Worm (Caenorhabditis elegans) whole organism, young adult: ENCODE results near the gene tatn-1.

Source experiments
- D2030.7 ChIP-seq: fragments of 200-800 bp; sonication (Bioruptor generic); IDR thresholded peaks from 2 replicates; pipeline ENCODE4 v1.3.6; 2022; ENCODE audit warnings: missing genetic modification reagents, missing genetic modification characterization, missing compliant biosample characterization
- F10E7.11 ChIP-seq: sonication (generic microtip); optimal IDR thresholded peaks from 2 replicates; lab custom pipeline; 2017; ENCODE audit warnings: mild to moderate bottlenecking, missing genetic modification characterization, moderate library complexity, missing compliant biosample characterization
- F39B2.1 ChIP-seq: fragments of 200-800 bp; sonication (Bioruptor generic); IDR thresholded peaks from 2 replicates; pipeline ENCODE4 v1.3.6; 2022; ENCODE audit warnings: missing genetic modification reagents, missing genetic modification characterization, missing compliant biosample characterization
- F57A8.1 ChIP-seq: fragments of 200-800 bp; sonication (Bioruptor generic); optimal IDR thresholded peaks from 2 replicates; lab custom pipeline; 2018; ENCODE audit warnings: mild to moderate bottlenecking, missing genetic modification characterization, moderate library complexity, missing compliant biosample characterization
- F57C9.4 ChIP-seq: sonication (generic microtip); optimal IDR thresholded peaks from 2 replicates; lab custom pipeline; 2017; ENCODE audit warnings: mild to moderate bottlenecking, missing genetic modification characterization, missing compliant biosample characterization
- T07F8.4 ChIP-seq: sonication (generic microtip); optimal IDR thresholded peaks from 2 replicates; lab custom pipeline; 2016; ENCODE audit warnings: mild to moderate bottlenecking, missing genetic modification characterization, moderate library complexity, missing compliant biosample characterization
- T26A5.8 ChIP-seq: sonication (generic microtip); optimal IDR thresholded peaks from 2 replicates; lab custom pipeline; 2016; ENCODE audit warnings: missing genetic modification characterization, missing compliant biosample characterization
- Y67H2A.10 ChIP-seq: fragments of 200-800 bp; sonication (Bioruptor generic); conservative IDR thresholded peaks from 2 replicates; pipeline ENCODE4 v1.3.6; 2022; ENCODE audit warnings: missing genetic modification reagents, missing genetic modification characterization, missing compliant biosample characterization
- atf-7 ChIP-seq: sonication (generic microtip); optimal IDR thresholded peaks from 2 replicates; lab custom pipeline; 2017; ENCODE audit warnings: mild to moderate bottlenecking, missing genetic modification characterization, missing compliant biosample characterization
- bed-2 ChIP-seq: fragments of 200-800 bp; sonication (Bioruptor generic); IDR thresholded peaks from 2 replicates; pipeline ENCODE4 v1.3.6; 2022; ENCODE audit warnings: missing genetic modification reagents, missing genetic modification characterization, missing compliant biosample characterization
- cebp-1 ChIP-seq, 2 experiments: fragments of 200-800 bp in 1 of 2; sonication (Bioruptor generic) in 1 of 2; sonication (generic microtip) in 1 of 2; IDR thresholded peaks in 1 of 2; optimal IDR thresholded peaks in 1 of 2; 2 replicates each; pipeline versions ENCODE4 v1.3.6 to Lab custom; 2017 to 2022; ENCODE audit warnings: missing compliant biosample characterization in 2 of 2, missing genetic modification characterization in 2 of 2, mild to moderate bottlenecking in 1 of 2, missing genetic modification reagents in 1 of 2, moderate library complexity in 1 of 2
- ceh-100 ChIP-seq: fragments of 200-800 bp; sonication (Bioruptor generic); IDR thresholded peaks from 2 replicates; pipeline ENCODE4 v1.3.6; 2022; ENCODE audit warnings: missing genetic modification reagents, missing genetic modification characterization, missing compliant biosample characterization
- ceh-27 ChIP-seq: fragments of 200-800 bp; sonication (Bioruptor generic); optimal IDR thresholded peaks from 2 replicates; lab custom pipeline; 2018; ENCODE audit warnings: mild to moderate bottlenecking, missing genetic modification characterization, moderate library complexity, missing compliant biosample characterization
- ceh-58 ChIP-seq: fragments of 200-800 bp; sonication (Bioruptor generic); IDR thresholded peaks from 2 replicates; pipeline ENCODE4 v1.3.6; 2022; ENCODE audit warnings: missing genetic modification characterization, missing compliant biosample characterization
- dox-1 ChIP-seq: fragments of 200-800 bp; sonication (Bioruptor generic); IDR thresholded peaks from 2 replicates; pipeline ENCODE4 v1.3.6; 2022; ENCODE audit warnings: missing genetic modification reagents, missing genetic modification characterization, missing compliant biosample characterization
- dpff-1 ChIP-seq: sonication (generic microtip); optimal IDR thresholded peaks from 2 replicates; lab custom pipeline; 2017; ENCODE audit warnings: mild to moderate bottlenecking, missing genetic modification characterization, missing compliant biosample characterization
- dpl-1 ChIP-seq: fragments of 150-350 bp; optimal IDR thresholded peaks from 2 replicates; lab custom pipeline; 2014; ENCODE audit warnings: missing biosample characterization, missing genetic modification reagents, missing genetic modification characterization
- egl-44 ChIP-seq: fragments of 200-800 bp; sonication (Bioruptor generic); IDR thresholded peaks from 2 replicates; pipeline ENCODE4 v1.3.6; 2022; ENCODE audit warnings: missing genetic modification reagents, missing genetic modification characterization, missing compliant biosample characterization
- ets-4 ChIP-seq: fragments of 200-800 bp; sonication (Bioruptor generic); optimal IDR thresholded peaks from 2 replicates; lab custom pipeline; 2018; ENCODE audit warnings: mild to moderate bottlenecking, missing genetic modification characterization, missing compliant biosample characterization
- hmg-1.2 ChIP-seq: fragments of 200-800 bp; sonication (Bioruptor generic); IDR thresholded peaks from 2 replicates; pipeline ENCODE4 v1.3.6; 2022; ENCODE audit warnings: missing genetic modification reagents, missing genetic modification characterization, missing compliant biosample characterization
- lag-1 ChIP-seq: fragments of 200-800 bp; sonication (Bioruptor generic); IDR thresholded peaks from 2 replicates; pipeline ENCODE4 v1.3.6; 2022; ENCODE audit warnings: missing genetic modification reagents, missing genetic modification characterization, missing compliant biosample characterization
- let-607 ChIP-seq, 2 experiments: fragments of 200-800 bp in 1 of 2; sonication (Bioruptor generic) in 1 of 2; sonication (generic microtip) in 1 of 2; optimal IDR thresholded peaks; 2 replicates each; lab custom pipeline; 2016 to 2018; ENCODE audit warnings: mild to moderate bottlenecking in 2 of 2, missing compliant biosample characterization in 2 of 2, missing genetic modification characterization in 2 of 2, moderate library complexity in 2 of 2, missing genotype in 1 of 2
- lin-40 ChIP-seq: sonication (generic microtip); optimal IDR thresholded peaks from 2 replicates; lab custom pipeline; 2016; ENCODE audit warnings: missing genetic modification characterization, mild to moderate bottlenecking, missing compliant biosample characterization, missing genotype, missing genetic modification reagents
- lir-1 ChIP-seq: fragments of 200-800 bp; sonication (Bioruptor generic); conservative IDR thresholded peaks from 2 replicates; pipeline ENCODE4 v1.3.6; 2022; ENCODE audit warnings: missing genetic modification reagents, missing genetic modification characterization, missing compliant biosample characterization
- lsy-27 ChIP-seq: sonication (generic microtip); optimal IDR thresholded peaks from 2 replicates; lab custom pipeline; 2017; ENCODE audit warnings: missing genetic modification characterization, mild to moderate bottlenecking, missing compliant biosample characterization, antibody characterized with exemption, missing genotype, borderline replicate concordance; ENCODE audit not compliant: insufficient read depth
- mes-4 ChIP-seq: sonication (generic microtip); optimal IDR thresholded peaks from 2 replicates; lab custom pipeline; 2016; ENCODE audit warnings: missing genotype, missing genetic modification characterization, missing compliant biosample characterization
- nfya-1 ChIP-seq: sonication (generic microtip); optimal IDR thresholded peaks from 2 replicates; lab custom pipeline; 2017; ENCODE audit warnings: antibody characterized with exemption, missing compliant biosample characterization, missing genetic modification characterization, borderline replicate concordance; ENCODE audit not compliant: insufficient read depth
- nfya-2 ChIP-seq: fragments of 200-800 bp; sonication (Bioruptor generic); IDR thresholded peaks from 2 replicates; pipeline ENCODE4 v1.3.6; 2022; ENCODE audit warnings: missing genetic modification reagents, missing genetic modification characterization, missing compliant biosample characterization
- nhr-120 ChIP-seq: fragments of 200-800 bp; sonication (Bioruptor generic); IDR thresholded peaks from 2 replicates; pipeline ENCODE4 v1.3.6; 2022; ENCODE audit warnings: missing genetic modification characterization, missing compliant biosample characterization
- nhr-179 ChIP-seq: sonication (generic microtip); optimal IDR thresholded peaks from 2 replicates; lab custom pipeline; 2016; ENCODE audit warnings: mild to moderate bottlenecking, missing genetic modification characterization, missing compliant biosample characterization
- nhr-27 ChIP-seq: fragments of 200-800 bp; sonication (Bioruptor generic); optimal IDR thresholded peaks from 2 replicates; lab custom pipeline; 2018; ENCODE audit warnings: mild to moderate bottlenecking, missing genetic modification characterization, moderate library complexity, missing compliant biosample characterization
- pha-4 ChIP-seq: fragments of 150-350 bp; sonication (generic microtip); optimal IDR thresholded peaks from 2 replicates; lab custom pipeline; 2014; ENCODE audit warnings: missing biosample characterization, missing genetic modification reagents, missing genetic modification characterization
- rcor-1 ChIP-seq: fragments of 200-800 bp; sonication (Bioruptor generic); IDR thresholded peaks from 2 replicates; pipeline ENCODE4 v1.3.6; 2022; ENCODE audit warnings: missing genetic modification reagents, missing genetic modification characterization, missing compliant biosample characterization
- rpc-1 ChIP-seq, 2 experiments: fragments of 150-350 bp in 1 of 2; sonication (generic microtip) in 1 of 2; optimal IDR thresholded peaks; 2 replicates each; lab custom pipeline; 2014 to 2018; ENCODE audit warnings: missing biosample characterization in 1 of 2, missing genetic modification characterization in 1 of 2, missing genetic modification reagents in 1 of 2, missing genotype in 1 of 2
- sea-2 ChIP-seq: fragments of 200-800 bp; sonication (Bioruptor generic); IDR thresholded peaks from 2 replicates; pipeline ENCODE4 v1.3.6; 2022; ENCODE audit warnings: missing genetic modification characterization, missing compliant biosample characterization
- tlf-1 ChIP-seq: fragments of 200-800 bp; sonication (Bioruptor generic); optimal IDR thresholded peaks from 2 replicates; lab custom pipeline; 2018; ENCODE audit warnings: mild to moderate bottlenecking, missing genetic modification characterization, missing compliant biosample characterization
- unc-62 ChIP-seq: fragments of 150-350 bp; optimal IDR thresholded peaks from 2 replicates; lab custom pipeline; 2014; ENCODE audit warnings: missing biosample characterization, missing genetic modification reagents, missing genetic modification characterization
- zfh-2 ChIP-seq: fragments of 200-800 bp; sonication (Bioruptor generic); conservative IDR thresholded peaks from 2 replicates; pipeline ENCODE4 v1.3.6; 2022; ENCODE audit warnings: missing genetic modification reagents, missing genetic modification characterization, missing compliant biosample characterization
- ztf-22 ChIP-seq: fragments of 200-800 bp; sonication (Bioruptor generic); optimal IDR thresholded peaks from 2 replicates; lab custom pipeline; 2018; ENCODE audit warnings: mild to moderate bottlenecking, missing genetic modification characterization, moderate library complexity, missing compliant biosample characterization
- ztf-25 ChIP-seq: fragments of 200-800 bp; sonication (Bioruptor generic); IDR thresholded peaks from 2 replicates; pipeline ENCODE4 v1.3.6; 2022; ENCODE audit warnings: missing genetic modification reagents, missing genetic modification characterization, missing compliant biosample characterization
- ztf-6 ChIP-seq: fragments of 200-800 bp; sonication (Bioruptor generic); IDR thresholded peaks from 2 replicates; pipeline ENCODE4 v1.3.6; 2022; ENCODE audit warnings: missing genetic modification reagents, missing genetic modification characterization, missing compliant biosample characterization

Gene tatn-1

DNA sequence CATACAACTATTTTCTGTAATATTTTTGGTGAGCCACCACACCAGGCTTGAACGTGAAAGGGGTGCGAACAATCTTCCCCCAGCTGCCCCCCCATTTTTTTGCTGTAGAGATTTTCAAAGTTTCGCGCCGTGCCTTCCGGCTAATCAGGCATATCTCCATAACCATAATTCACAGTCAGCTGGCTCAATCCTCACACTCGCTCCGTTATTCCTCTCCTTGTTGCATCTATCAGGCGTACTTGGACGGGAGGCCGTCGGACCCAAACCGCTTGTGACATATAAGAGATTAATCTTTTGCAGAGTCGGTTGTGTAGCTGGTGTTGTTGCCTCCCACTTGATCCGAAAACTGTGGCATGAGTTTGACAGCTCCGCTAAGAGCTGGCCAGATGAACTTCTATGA lies 17.6 kb upstream of the tatn-1 start, which contains the start of gene unc-3:
Gene unc-3, plus strand, starts transcription at position 301 of the 400 bp plus-strand sequence.
- TF ChIP-seq zfh-2 (peak; percentile 38; the same call in 1 of the 2 replicates), ets-4 (GFP tag; lab: Kevin White, UChicago) (no peak)

DNA sequence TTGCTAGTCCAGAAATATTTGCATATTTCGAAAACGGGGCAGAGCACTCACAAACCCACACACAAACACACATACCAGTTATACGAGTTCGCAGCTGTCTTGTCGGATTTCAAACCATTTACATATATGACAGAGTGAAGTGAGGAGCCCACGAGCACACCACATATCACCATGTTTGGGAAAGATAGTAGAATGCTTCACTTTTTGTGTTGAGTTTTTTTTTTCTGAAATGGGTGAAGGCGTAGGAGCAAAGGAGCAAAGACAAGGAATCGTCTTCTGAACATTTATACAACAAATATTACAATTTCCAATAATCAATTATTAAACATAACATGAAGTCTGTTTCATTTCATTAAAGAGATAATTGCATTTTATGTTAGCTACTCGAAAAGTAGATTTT lies 15.6 kb upstream of the tatn-1 start:
- TF ChIP-seq ztf-25 (no peak), T26A5.8 (tag; lab: Kevin White, UChicago) (no peak), pha-4 (tag; lab: Kevin White, UChicago) (no peak), nhr-27 (no peak), Y67H2A.10 (GFP tag; lab: Robert Waterston, UW) (no peak), nfya-2 (GFP tag; lab: Robert Waterston, UW) (no peak), F57A8.1 (GFP tag; lab: Kevin White, UChicago) (no peak), lsy-27 (tag; lab: Kevin White, UChicago) (no peak), lir-1 (GFP tag; lab: Robert Waterston, UW) (no peak), bed-2 (GFP tag; lab: Robert Waterston, UW) (no peak), F39B2.1 (GFP tag; lab: Robert Waterston, UW) (no peak), sea-2 (GFP tag; lab: Robert Waterston, UW) (no peak), ceh-100 (GFP tag; lab: Robert Waterston, UW) (no peak), F10E7.11 (tag; lab: Kevin White, UChicago) (no peak), rcor-1 (GFP tag; lab: Robert Waterston, UW) (no peak), nfya-1 (tag; lab: Kevin White, UChicago) (no peak), ceh-58 (GFP tag; lab: Robert Waterston, UW) (no peak), nhr-179 (tag; lab: Kevin White, UChicago) (no peak)

DNA sequence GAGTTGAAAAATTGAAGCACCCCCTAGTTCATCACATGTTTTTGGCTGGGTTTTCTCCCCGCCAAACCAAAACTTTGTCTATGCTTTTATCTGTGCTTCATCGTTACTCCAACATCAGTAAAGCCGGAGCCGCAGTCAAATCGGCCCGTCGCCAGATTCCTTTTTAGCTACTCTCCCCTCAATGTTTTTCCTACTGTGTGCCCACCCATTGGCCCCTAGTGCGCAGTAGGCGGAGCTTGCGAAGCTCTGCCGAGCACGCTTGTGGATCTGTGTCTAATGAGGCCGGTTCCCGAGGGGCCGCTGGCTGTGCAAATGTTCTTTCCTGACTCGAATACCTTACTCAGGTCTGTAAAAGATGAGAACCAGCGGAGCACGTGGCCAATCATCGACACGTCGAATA lies 14.5 kb upstream of the tatn-1 start:
- TF ChIP-seq zfh-2: peak; percentile 77
- no peak for TF ChIP-seq mes-4 (tag; lab: Kevin White, UChicago)

DNA sequence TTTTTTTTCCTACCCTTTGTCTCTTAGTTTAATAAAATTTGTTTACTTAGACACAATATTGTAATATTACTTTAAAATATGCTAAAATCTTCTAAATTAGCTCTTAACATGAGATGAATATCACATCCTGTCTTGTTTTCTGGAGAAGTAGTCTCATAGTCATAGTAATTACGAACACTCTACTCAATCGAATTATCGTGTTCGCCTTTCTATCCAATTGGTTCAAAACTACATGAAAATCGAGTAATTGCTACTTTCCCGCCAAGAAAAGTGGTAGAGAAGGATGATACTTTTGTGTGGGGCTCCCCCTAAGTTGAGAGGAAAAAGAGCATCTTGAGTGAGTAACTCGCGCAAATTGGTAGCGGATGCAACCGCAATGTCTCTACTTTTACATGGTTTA lies 12.7 kb upstream of the tatn-1 start:
- no peak for TF ChIP-seq ztf-22 (GFP tag; lab: Kevin White, UChicago)
- TF ChIP-seq F57C9.4 (tag; lab: Kevin White, UChicago): no peak
- TF ChIP-seq rpc-1 (optimal IDR thresholded peaks at IDR 0.05; lab: Kevin White, UChicago): no peak
- no peak for TF ChIP-seq rpc-1 (tag; optimal IDR thresholded peaks at IDR 0.05; lab: Kevin White, UChicago)
- no peak for TF ChIP-seq tlf-1 (GFP tag; lab: Kevin White, UChicago)
- no peak for TF ChIP-seq T07F8.4 (tag; lab: Kevin White, UChicago)
- TF ChIP-seq egl-44 (GFP tag; lab: Robert Waterston, UW): no peak
- no peak for TF ChIP-seq D2030.7 (GFP tag; lab: Robert Waterston, UW)
- TF ChIP-seq, all 124 proteins: peak for 0

DNA sequence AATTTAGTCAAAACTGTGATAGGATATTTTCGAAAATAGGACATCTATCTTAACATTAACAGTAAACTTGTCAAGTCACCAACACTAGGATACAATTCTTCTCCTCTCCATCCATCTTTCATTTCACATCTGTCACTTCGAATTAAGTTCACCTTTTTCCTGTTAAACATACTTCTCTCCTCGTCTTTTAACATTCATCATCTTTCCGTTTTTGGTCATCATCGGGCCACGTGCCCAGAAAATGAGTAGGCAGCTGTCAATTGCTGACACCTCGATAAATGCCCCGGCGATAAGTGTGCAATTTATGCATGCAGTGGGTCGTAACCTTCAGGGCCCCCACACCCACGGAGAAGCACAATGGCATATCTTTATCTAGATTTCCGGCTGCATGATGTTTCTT lies 10.6 kb upstream of the tatn-1 start:
- no peak for TF ChIP-seq nhr-120
- no peak for TF ChIP-seq cebp-1 (GFP tag; IDR thresholded peaks at IDR 0.05; lab: Robert Waterston, UW)
- TF ChIP-seq cebp-1 (tag; optimal IDR thresholded peaks at IDR 0.05; lab: Kevin White, UChicago): no peak
- no peak for TF ChIP-seq lag-1 (GFP tag; lab: Robert Waterston, UW)
- TF ChIP-seq let-607 (tag; optimal IDR thresholded peaks at IDR 0.05; lab: Kevin White, UChicago): peak; percentile 18 to 92
- TF ChIP-seq ceh-27 (GFP tag; lab: Kevin White, UChicago): no peak
- TF ChIP-seq dox-1 (GFP tag; lab: Robert Waterston, UW): peak; percentile 38; the same call in 1 of the 2 replicates
- peak; percentile 71 for TF ChIP-seq atf-7 (tag; lab: Kevin White, UChicago)
- no peak for TF ChIP-seq dpl-1 (GFP tag; lab: Kevin White, UChicago)
- TF ChIP-seq unc-62 (GFP tag; lab: Kevin White, UChicago): peak; percentile 57
- TF ChIP-seq F10E7.11 (tag; lab: Kevin White, UChicago): no peak
- no peak for TF ChIP-seq dpff-1 (tag; lab: Kevin White, UChicago)
- no peak for TF ChIP-seq lin-40 (tag; lab: Kevin White, UChicago)
- no peak for TF ChIP-seq hmg-1.2 (GFP tag; lab: Robert Waterston, UW)
- no peak for TF ChIP-seq lsy-27 (tag; lab: Kevin White, UChicago)
- no peak for TF ChIP-seq D2030.7 (GFP tag; lab: Robert Waterston, UW)
- no peak for TF ChIP-seq ztf-6 (GFP tag; lab: Robert Waterston, UW)
